Worm (Caenorhabditis elegans): Measurements from ENCODE around the gene F17C11.26.

The F17C11.26 gene

ce11 chrV:10924731-10925130, 16.5 kb upstream of the F17C11.26 start, which contains the start of gene F58B4.6:
TSS of gene F58B4.6 (plus strand) at chrV:10925031.
- no peak for TF ChIP-seq K02D7.2 (tag; optimal IDR thresholded peaks at IDR 0.05)

DNA sequence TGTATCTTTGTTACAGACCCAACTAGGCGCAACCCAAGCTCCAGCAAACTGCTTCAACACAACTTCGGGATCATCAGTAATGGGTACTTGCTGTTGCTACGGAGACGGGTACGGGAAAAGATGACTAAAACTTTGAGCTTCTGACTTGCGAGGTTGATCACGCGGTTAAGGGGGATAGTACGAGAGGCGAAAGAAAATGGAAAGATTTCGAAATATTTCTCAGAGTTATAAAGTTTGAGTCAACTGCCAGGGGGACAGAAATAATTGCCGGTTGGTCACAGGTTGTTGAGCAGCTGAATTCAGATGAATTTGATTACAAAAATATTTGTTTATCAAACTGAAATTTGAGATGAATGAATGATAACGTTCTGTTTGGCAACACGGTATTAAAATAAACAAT, 15.6 kb upstream of the F17C11.26 start:
- no peak for TF ChIP-seq C38D4.7 (GFP tag; optimal IDR thresholded peaks at IDR 0.05)
- no peak for TF ChIP-seq sox-2 (GFP tag; IDR thresholded peaks at IDR 0.05)
- no peak for TF ChIP-seq ceh-14 (tag; optimal IDR thresholded peaks at IDR 0.05)
- no peak for TF ChIP-seq unc-86 (tag; optimal IDR thresholded peaks at IDR 0.05)
- TF ChIP-seq elt-4 (tag; optimal IDR thresholded peaks at IDR 0.05), result no peak
- TF ChIP-seq odd-2 (tag; optimal IDR thresholded peaks at IDR 0.05), result no peak
- TF ChIP-seq ahr-1 (tag; optimal IDR thresholded peaks at IDR 0.05), result no peak
- no peak for TF ChIP-seq lin-11 (tag; optimal IDR thresholded peaks at IDR 0.05)
- TF ChIP-seq syd-9 (tag; optimal IDR thresholded peaks at IDR 0.05), result no peak
- TF ChIP-seq ttx-3 (tag; optimal IDR thresholded peaks at IDR 0.05), result no peak
- TF ChIP-seq elt-2 (tag; optimal IDR thresholded peaks at IDR 0.05), result no peak
- no peak for TF ChIP-seq ceh-22 (tag; optimal IDR thresholded peaks at IDR 0.05)
- TF ChIP-seq unc-42 (tag; optimal IDR thresholded peaks at IDR 0.05), result no peak
- no peak for TF ChIP-seq hlh-6 (tag; optimal IDR thresholded peaks at IDR 0.05)
- no peak for TF ChIP-seq hlh-30 (tag; optimal IDR thresholded peaks at IDR 0.05; ENCODE audit: insufficient read depth)
- no peak for TF ChIP-seq pag-3 (tag; optimal IDR thresholded peaks at IDR 0.05; ENCODE audit: borderline replicate concordance)
- no peak for TF ChIP-seq dmd-4 (tag; optimal IDR thresholded peaks at IDR 0.05; ENCODE audit: borderline replicate concordance)
- no peak for TF ChIP-seq eyg-1 (tag; optimal IDR thresholded peaks at IDR 0.05)
- no peak for TF ChIP-seq ceh-18 (tag; optimal IDR thresholded peaks at IDR 0.05)
- no peak for TF ChIP-seq ceh-31 (tag; optimal IDR thresholded peaks at IDR 0.05)

- TF ChIP-seq ceh-31 (tag; optimal IDR thresholded peaks at IDR 0.05) (no peak), ceh-30 (tag; optimal IDR thresholded peaks at IDR 0.05) (no peak), pat-9 (tag; optimal IDR thresholded peaks at IDR 0.05) (no peak), pha-4 (tag; optimal IDR thresholded peaks at IDR 0.05) (no peak), C08G9.2 (tag; optimal IDR thresholded peaks at IDR 0.05) (no peak), ahr-1 (tag; optimal IDR thresholded peaks at IDR 0.05) (no peak), ceh-48 (tag; optimal IDR thresholded peaks at IDR 0.05) (no peak), pha-2 (tag; optimal IDR thresholded peaks at IDR 0.05) (no peak), unc-42 (tag; optimal IDR thresholded peaks at IDR 0.05) (no peak), sox-2 (GFP tag; IDR thresholded peaks at IDR 0.05) (no peak), fkh-10 (GFP tag; optimal IDR thresholded peaks at IDR 0.05) (no peak), gmeb-2 (tag; optimal IDR thresholded peaks at IDR 0.05) (no peak)
These were observed 11.7 kb upstream of the F17C11.26 start, which contains the start of gene F58B4.3 for ce11 chrV:10929511-10929910. TSS of gene F58B4.3 (plus strand) at chrV:10929811.

- TF ChIP-seq elt-4 (tag; optimal IDR thresholded peaks at IDR 0.05) (no peak), K02D7.2 (tag; optimal IDR thresholded peaks at IDR 0.05) (no peak), ceh-6 (GFP tag; optimal IDR thresholded peaks at IDR 0.05) (no peak), ceh-24 (tag; optimal IDR thresholded peaks at IDR 0.05) (no peak), sox-2 (GFP tag; IDR thresholded peaks at IDR 0.05) (no peak), elt-2 (tag; optimal IDR thresholded peaks at IDR 0.05) (no peak), dmd-4 (tag; optimal IDR thresholded peaks at IDR 0.05; ENCODE audit: borderline replicate concordance) (no peak), ama-1 (optimal IDR thresholded peaks at IDR 0.05) (no peak)
These were observed 10.1 kb upstream of the F17C11.26 start, which contains the start of gene scvp-1 for ce11 chrV:10931189-10931588. TSS of gene scvp-1 (minus strand) at chrV:10931289.

DNA sequence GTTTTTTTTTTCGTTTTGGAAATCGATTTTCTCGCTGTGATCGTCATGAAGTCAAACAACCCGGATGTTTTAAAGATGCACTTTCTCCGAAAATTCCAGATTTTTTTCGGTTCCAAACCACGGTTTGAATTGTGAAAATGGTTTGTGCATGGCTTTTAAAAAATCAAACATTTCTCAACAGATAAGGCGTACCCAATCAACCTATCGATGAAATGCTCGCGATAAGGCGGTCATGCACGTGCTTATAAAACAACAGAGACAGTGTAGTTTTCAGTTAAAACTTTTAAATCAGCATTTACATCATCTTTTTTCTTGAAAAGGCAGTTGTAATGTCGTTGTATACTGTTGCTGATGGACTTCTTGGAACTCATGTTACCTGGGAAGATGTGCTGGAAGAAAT, 8.8 kb upstream of the F17C11.26 start, which contains the start of gene F58B4.5:
F58B4.5 (plus strand) TSS at position 283 of the 400 bp plus-strand sequence.
- TF ChIP-seq elt-2 (tag; optimal IDR thresholded peaks at IDR 0.05) (peak; percentile 63), hlh-6 (tag; optimal IDR thresholded peaks at IDR 0.05) (no peak)

DNA sequence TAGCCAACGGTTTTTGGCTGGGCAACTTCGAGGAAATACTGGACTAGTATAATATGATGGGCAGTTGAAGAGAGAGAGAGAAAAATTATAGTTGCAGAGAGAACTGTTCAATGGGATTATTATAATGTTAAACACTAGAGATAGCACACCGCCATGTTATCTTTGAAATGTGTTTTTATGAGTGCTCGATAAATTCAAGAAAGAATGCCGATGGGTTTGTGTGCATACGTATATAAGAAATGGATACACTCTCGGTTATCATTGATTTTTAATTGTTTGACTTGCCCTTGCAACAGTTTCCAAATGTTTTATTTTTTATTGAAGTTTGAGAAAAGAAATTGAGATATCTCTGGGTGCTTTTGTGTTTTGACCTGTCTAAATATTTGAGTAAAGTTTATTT, 4.6 kb upstream of the F17C11.26 start, which contains the start of gene F17C11.12:
F17C11.12 (minus strand) TSS at position 240 of the 400 bp plus-strand sequence.
- TF ChIP-seq elt-2 (tag; optimal IDR thresholded peaks at IDR 0.05) (peak; percentile 44), ceh-30 (tag; optimal IDR thresholded peaks at IDR 0.05) (no peak)

Data from whole organism, late embryonic.